Fruit fly (Drosophila melanogaster): ENCODE results near the gene CG7730.

CG7730 gene

dm6 chr3L:17003251-17004171 is 23.8 kb upstream of the CG7730 start:
- TF ChIP-seq rn (GFP tag; IDR thresholded peaks at IDR 0.05) = no peak
- 0 out of 3 replicates have a peak, but pooled peaks have one; percentile 25 for TF ChIP-seq CG4496 (GFP tag; IDR thresholded peaks at IDR 0.05)

dm6 chr3L:17004218-17004759 is 23.0 kb upstream of the CG7730 start:
- peak; percentile 93 for TF ChIP-seq CG34367 (tag; optimal IDR thresholded peaks at IDR 0.05)
- peak; percentile 76 for TF ChIP-seq EcR (GFP tag; optimal IDR thresholded peaks at IDR 0.05)
- peak; percentile 85 for TF ChIP-seq CG8301 (tag; optimal IDR thresholded peaks at IDR 0.05)
- TF ChIP-seq CG15710 (tag; optimal IDR thresholded peaks at IDR 0.05) = peak; percentile 96
- 0 out of 2 replicates have a peak, but pooled peaks have one; percentile 38 for TF ChIP-seq CG12605 (GFP tag; IDR thresholded peaks at IDR 0.05)
- peak; percentile 71 for TF ChIP-seq Ets98B (GFP tag; IDR thresholded peaks at IDR 0.05)
- peak; percentile 90 for TF ChIP-seq CG13204 (GFP tag; optimal IDR thresholded peaks at IDR 0.05)
- TF ChIP-seq fd96Ca (GFP tag; IDR thresholded peaks at IDR 0.05) = peak; percentile 85
- TF ChIP-seq CG32121 (GFP tag; IDR thresholded peaks at IDR 0.05) = peak; percentile 85
- peak; percentile 84 for TF ChIP-seq Pif1B (GFP tag; optimal IDR thresholded peaks at IDR 0.05)
- peak; percentile 84 for TF ChIP-seq Snoo (tag; optimal IDR thresholded peaks at IDR 0.05)
- TF ChIP-seq CG17806 (tag; optimal IDR thresholded peaks at IDR 0.05) = peak; percentile 92
- peak; percentile 75 for TF ChIP-seq CG10348 (GFP tag; IDR thresholded peaks at IDR 0.05)
- peak; percentile 76 for TF ChIP-seq rn (GFP tag; IDR thresholded peaks at IDR 0.05)
- peak; percentile 97 for TF ChIP-seq CG8159 (tag; optimal IDR thresholded peaks at IDR 0.05)
- peak; percentile 89 for TF ChIP-seq CG14655 (GFP tag; optimal IDR thresholded peaks at IDR 0.05)
- peak; percentile 88 for TF ChIP-seq CG4496 (GFP tag; IDR thresholded peaks at IDR 0.05)
- peak; percentile 71 for TF ChIP-seq D1 (tag; optimal IDR thresholded peaks at IDR 0.05)
- TF ChIP-seq Pif1A (GFP tag; optimal IDR thresholded peaks at IDR 0.05) = peak; percentile 84
- TF ChIP-seq CG9948 (tag; optimal IDR thresholded peaks at IDR 0.05) = peak; percentile 85
- TF ChIP-seq gl (tag; optimal IDR thresholded peaks at IDR 0.05) = peak; percentile 70

dm6 chr3L:17004765-17005414 is 22.4 kb upstream of the CG7730 start:
- 0 out of 2 replicates have a peak, but pooled peaks have one; percentile 20 for TF ChIP-seq CG10348 (GFP tag; IDR thresholded peaks at IDR 0.05)
- peak; percentile 17 for TF ChIP-seq CG17806 (tag; optimal IDR thresholded peaks at IDR 0.05)
- no peak for TF ChIP-seq CG14655 (GFP tag; optimal IDR thresholded peaks at IDR 0.05)
- peak; percentile 30 for TF ChIP-seq CG15710 (tag; optimal IDR thresholded peaks at IDR 0.05)
- TF ChIP-seq fd96Ca (GFP tag; IDR thresholded peaks at IDR 0.05) = 0 out of 3 replicates have a peak, but pooled peaks have one; percentile 64
- no peak for TF ChIP-seq gl (tag; optimal IDR thresholded peaks at IDR 0.05)
- TF ChIP-seq EcR (GFP tag; optimal IDR thresholded peaks at IDR 0.05) = peak; percentile 37
- TF ChIP-seq CG8301 (tag; optimal IDR thresholded peaks at IDR 0.05) = no peak
- peak; percentile 46 for TF ChIP-seq Pif1A (GFP tag; optimal IDR thresholded peaks at IDR 0.05)
- TF ChIP-seq CG4496 (GFP tag; IDR thresholded peaks at IDR 0.05) = peak; percentile 24; the same call in 1 of the 3 replicates

dm6 chr3L:17005415-17005796 is 21.9 kb upstream of the CG7730 start:
- TF ChIP-seq Pif1B (GFP tag; optimal IDR thresholded peaks at IDR 0.05) (no peak), EcR (GFP tag; optimal IDR thresholded peaks at IDR 0.05) (no peak), D1 (tag; optimal IDR thresholded peaks at IDR 0.05) (no peak), CG34367 (tag; optimal IDR thresholded peaks at IDR 0.05) (no peak)

- 0 out of 2 replicates have a peak, but pooled peaks have one; percentile 9 for TF ChIP-seq CG32121 (GFP tag; IDR thresholded peaks at IDR 0.05)
- TF ChIP-seq CG4496 (GFP tag; IDR thresholded peaks at IDR 0.05) = peak; percentile 63; the same call in 2 of the 3 replicates
- no peak for TF ChIP-seq Ets98B (GFP tag; IDR thresholded peaks at IDR 0.05)
Observed at dm6 chr3L:17006250-17006693, 21.0 kb upstream of the CG7730 start.

- TF ChIP-seq CG8159 (tag; optimal IDR thresholded peaks at IDR 0.05) = peak; percentile 56
- peak; percentile 40 for TF ChIP-seq CG34367 (tag; optimal IDR thresholded peaks at IDR 0.05)
- TF ChIP-seq Snoo (tag; optimal IDR thresholded peaks at IDR 0.05) = peak; percentile 49
- peak; percentile 60 for TF ChIP-seq CG15710 (tag; optimal IDR thresholded peaks at IDR 0.05)
- TF ChIP-seq CG10348 (GFP tag; IDR thresholded peaks at IDR 0.05) = 0 out of 2 replicates have a peak, but pooled peaks have one; percentile 28
- peak; percentile 52 for TF ChIP-seq CG9948 (tag; optimal IDR thresholded peaks at IDR 0.05)
- peak; percentile 55 for TF ChIP-seq Pif1B (GFP tag; optimal IDR thresholded peaks at IDR 0.05)
- no peak for TF ChIP-seq rn (GFP tag; IDR thresholded peaks at IDR 0.05)
- TF ChIP-seq D1 (tag; optimal IDR thresholded peaks at IDR 0.05) = no peak
- TF ChIP-seq gl (tag; optimal IDR thresholded peaks at IDR 0.05) = no peak
- TF ChIP-seq EcR (GFP tag; optimal IDR thresholded peaks at IDR 0.05) = peak; percentile 60
- peak; percentile 50 for TF ChIP-seq CG14655 (GFP tag; optimal IDR thresholded peaks at IDR 0.05)
- TF ChIP-seq CG12605 (GFP tag; IDR thresholded peaks at IDR 0.05) = peak; percentile 17; the same call in 1 of the 2 replicates
- peak; percentile 65 for TF ChIP-seq fd96Ca (GFP tag; IDR thresholded peaks at IDR 0.05)
- TF ChIP-seq CG4496 (GFP tag; IDR thresholded peaks at IDR 0.05) = peak; percentile 64
- peak; percentile 24 for TF ChIP-seq Pif1A (GFP tag; optimal IDR thresholded peaks at IDR 0.05)
- peak; percentile 56 for TF ChIP-seq CG13204 (GFP tag; optimal IDR thresholded peaks at IDR 0.05)
- TF ChIP-seq CG8301 (tag; optimal IDR thresholded peaks at IDR 0.05) = peak; percentile 44
- TF ChIP-seq Ets98B (GFP tag; IDR thresholded peaks at IDR 0.05) = peak; percentile 72
- TF ChIP-seq CG32121 (GFP tag; IDR thresholded peaks at IDR 0.05) = no peak
- TF ChIP-seq CG17806 (tag; optimal IDR thresholded peaks at IDR 0.05) = peak; percentile 57
Observed at dm6 chr3L:17007041-17007471, 20.3 kb upstream of the CG7730 start.
